Worm (Caenorhabditis elegans): ENCODE results near the gene ccf-1.
"Not testable (repeated sequence)": the region's sequence is repeated elsewhere in the genome, so short reads cannot be mapped to it uniquely, and the experiment has no call there.

ccf-1 gene

ce11 chrIII:11883694-11884093, 36.3 kb downstream of the ccf-1 start, which contains the start of gene fbxb-22:
Gene fbxb-22, minus strand, starts transcription at chrIII:11883754.
- TF ChIP-seq nhr-76 (tag; optimal IDR thresholded peaks at IDR 0.05); ceh-82 (tag; optimal IDR thresholded peaks at IDR 0.05); unc-62 (GFP tag; optimal IDR thresholded peaks at IDR 0.05): not testable (repeated sequence)

ce11 chrIII:11881549-11881948, 38.5 kb downstream of the ccf-1 start:
- peak; percentile 85 for TF ChIP-seq elt-2 (tag; optimal IDR thresholded peaks at IDR 0.05)
- peak; percentile 45 for TF ChIP-seq pha-4 (tag; optimal IDR thresholded peaks at IDR 0.05)
- TF ChIP-seq skn-1 (tag; optimal IDR thresholded peaks at IDR 0.05), result no peak
- no peak for TF ChIP-seq zag-1 (tag; optimal IDR thresholded peaks at IDR 0.05)
- TF ChIP-seq aly-2 (tag; optimal IDR thresholded peaks at IDR 0.05), result no peak
- TF ChIP-seq egl-27 (tag; optimal IDR thresholded peaks at IDR 0.05), result no peak
- no peak for TF ChIP-seq lsy-12 (tag; optimal IDR thresholded peaks at IDR 0.05)
- no peak for TF ChIP-seq lin-15B (tag; optimal IDR thresholded peaks at IDR 0.05)
- TF ChIP-seq nhr-43 (tag; optimal IDR thresholded peaks at IDR 0.05; ENCODE audit: poor library complexity, severe bottlenecking), result no peak
- peak; percentile 67 for TF ChIP-seq pqm-1 (tag; optimal IDR thresholded peaks at IDR 0.05)

- TF ChIP-seq pqm-1 (tag; optimal IDR thresholded peaks at IDR 0.05), result peak; percentile 55
- no peak for TF ChIP-seq elt-1 (tag; optimal IDR thresholded peaks at IDR 0.05)
- TF ChIP-seq ZK546.5 (tag; optimal IDR thresholded peaks at IDR 0.05), result no peak
- no peak for TF ChIP-seq mdl-1 (tag; optimal IDR thresholded peaks at IDR 0.05)
- no peak for TF ChIP-seq nfya-1 (tag; optimal IDR thresholded peaks at IDR 0.05; ENCODE audit: insufficient read depth)
- TF ChIP-seq unc-62 (GFP tag; optimal IDR thresholded peaks at IDR 0.05), result no peak
- TF ChIP-seq ceh-16 (tag; optimal IDR thresholded peaks at IDR 0.05), result no peak
- no peak for TF ChIP-seq zag-1 (tag; optimal IDR thresholded peaks at IDR 0.05)
- no peak for TF ChIP-seq ztf-4 (tag; optimal IDR thresholded peaks at IDR 0.05)
- TF ChIP-seq egl-5 (tag; optimal IDR thresholded peaks at IDR 0.05), result no peak
- TF ChIP-seq lin-15B (tag; optimal IDR thresholded peaks at IDR 0.05), result no peak
- TF ChIP-seq ztf-11 (tag; optimal IDR thresholded peaks at IDR 0.05), result no peak
- TF ChIP-seq nhr-11 (tag; optimal IDR thresholded peaks at IDR 0.05), result no peak
- TF ChIP-seq nhr-77 (tag; optimal IDR thresholded peaks at IDR 0.05), result no peak
- no peak for TF ChIP-seq nhr-237 (tag; optimal IDR thresholded peaks at IDR 0.05)
- no peak for TF ChIP-seq ceh-9 (tag; optimal IDR thresholded peaks at IDR 0.05)
- TF ChIP-seq sea-2 (GFP tag; optimal IDR thresholded peaks at IDR 0.05), result no peak
- TF ChIP-seq fkh-10 (GFP tag; optimal IDR thresholded peaks at IDR 0.05), result no peak
- TF ChIP-seq snpc-4 (tag; optimal IDR thresholded peaks at IDR 0.05), result no peak
- TF ChIP-seq pha-4 (tag; optimal IDR thresholded peaks at IDR 0.05), result peak; percentile 1
- TF ChIP-seq unc-39 (tag; optimal IDR thresholded peaks at IDR 0.05), result no peak
- no peak for TF ChIP-seq nhr-25 (tag; optimal IDR thresholded peaks at IDR 0.05)
- peak; percentile 79 for TF ChIP-seq elt-2 (tag; optimal IDR thresholded peaks at IDR 0.05)
These were observed 41.3 kb downstream of the ccf-1 start, which contains the start of gene Y56A3A.6 for ce11 chrIII:11878751-11879150. Gene Y56A3A.6, minus strand, starts transcription at chrIII:11878803.

ce11 chrIII:11876130-11876529, 43.9 kb downstream of the ccf-1 start:
- TF ChIP-seq mdl-1 (tag; optimal IDR thresholded peaks at IDR 0.05), result no peak
- TF ChIP-seq ZK546.5 (tag; optimal IDR thresholded peaks at IDR 0.05), result no peak
- TF ChIP-seq nhr-28 (tag; optimal IDR thresholded peaks at IDR 0.05), result no peak
- TF ChIP-seq zag-1 (tag; optimal IDR thresholded peaks at IDR 0.05), result no peak
- TF ChIP-seq nhr-77 (tag; optimal IDR thresholded peaks at IDR 0.05), result no peak
- no peak for TF ChIP-seq snpc-4 (tag; optimal IDR thresholded peaks at IDR 0.05)
- no peak for TF ChIP-seq lin-39 (tag; optimal IDR thresholded peaks at IDR 0.05)
- no peak for TF ChIP-seq sea-2 (GFP tag; optimal IDR thresholded peaks at IDR 0.05)
- TF ChIP-seq nhr-12 (tag; optimal IDR thresholded peaks at IDR 0.05), result no peak
- TF ChIP-seq fkh-2 (tag; optimal IDR thresholded peaks at IDR 0.05), result no peak
- TF ChIP-seq skn-1 (tag; optimal IDR thresholded peaks at IDR 0.05), result no peak
- no peak for TF ChIP-seq lsy-12 (tag; optimal IDR thresholded peaks at IDR 0.05)
- TF ChIP-seq pqm-1 (tag; optimal IDR thresholded peaks at IDR 0.05), result no peak

- TF ChIP-seq lin-15B (tag; optimal IDR thresholded peaks at IDR 0.05) (no peak), lin-39 (tag; optimal IDR thresholded peaks at IDR 0.05) (no peak), R02D3.7 (tag; optimal IDR thresholded peaks at IDR 0.05) (no peak), unc-39 (tag; optimal IDR thresholded peaks at IDR 0.05) (no peak), ama-1 (optimal IDR thresholded peaks at IDR 0.05) (no peak), egl-27 (tag; optimal IDR thresholded peaks at IDR 0.05) (no peak), tbx-2 (tag; optimal IDR thresholded peaks at IDR 0.05) (no peak), nhr-76 (tag; optimal IDR thresholded peaks at IDR 0.05) (no peak), aly-2 (tag; optimal IDR thresholded peaks at IDR 0.05) (no peak), mdl-1 (tag; optimal IDR thresholded peaks at IDR 0.05) (no peak)
These were observed 45.8 kb downstream of the ccf-1 start for ce11 chrIII:11874242-11874641.

Data from whole organism, L3 larva.